Fruit fly (Drosophila melanogaster): ENCODE data around the gene CG14073.

CG14073 gene

DNA sequence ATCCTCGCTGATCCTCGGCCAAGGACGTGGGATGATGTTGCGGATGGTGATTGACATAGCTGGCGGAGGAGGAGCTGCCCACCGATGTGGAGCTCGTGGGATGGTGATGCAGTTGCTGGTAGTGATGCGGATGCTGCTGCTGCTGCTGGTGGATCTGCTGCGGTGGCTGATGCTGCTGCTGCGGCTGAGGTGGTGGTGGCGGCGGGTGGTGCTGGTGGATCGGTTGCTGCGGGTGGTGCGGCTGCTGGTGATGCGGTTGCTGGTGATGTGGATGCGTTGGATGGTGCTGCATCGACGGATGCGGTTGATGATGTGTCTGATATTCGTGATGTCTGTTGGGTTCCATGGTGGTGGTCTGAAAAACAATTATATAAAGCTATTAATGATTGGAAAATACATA is 11.4 kb downstream of the CG14073 start:
- no peak for TF ChIP-seq Vsx2 (GFP tag; optimal IDR thresholded peaks at IDR 0.05; ENCODE audit: partially characterized antibody)
- TF ChIP-seq Dfd (GFP tag; optimal IDR thresholded peaks at IDR 0.05), result peak; percentile 82

DNA sequence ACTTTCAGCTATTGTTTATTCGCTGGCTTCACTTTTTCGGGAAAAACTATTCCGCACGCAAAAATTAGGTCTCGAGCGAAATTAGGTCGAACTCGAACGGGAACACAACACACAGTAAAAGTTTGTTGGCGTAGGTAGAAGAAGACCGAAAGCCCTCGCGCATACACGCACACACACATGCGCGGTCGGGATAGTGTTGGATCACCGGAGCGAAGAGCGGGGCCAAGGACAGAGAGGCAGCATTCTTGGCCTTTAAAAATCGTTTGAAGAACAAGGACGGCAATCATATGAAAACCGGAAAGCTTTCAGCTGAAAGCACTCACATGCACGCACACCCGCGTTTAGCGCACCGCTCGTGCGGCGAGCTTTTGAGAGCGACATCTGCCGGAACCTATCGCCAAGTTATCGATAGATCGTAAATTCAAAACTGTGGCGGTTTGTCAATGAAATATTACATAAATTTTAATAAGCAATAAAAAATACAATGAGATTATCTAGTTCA is 19.2 kb downstream of the CG14073 start, which contains the start of gene ftz-f1:
ftz-f1 (minus strand) TSS at position 116 of the 502 bp plus-strand sequence.
- TF ChIP-seq Mio (GFP tag; optimal IDR thresholded peaks at IDR 0.05) (no peak), N (GFP tag; optimal IDR thresholded peaks at IDR 0.05) (peak; percentile 44), Vsx2 (GFP tag; optimal IDR thresholded peaks at IDR 0.05; ENCODE audit: partially characterized antibody) (no peak), sage (GFP tag; optimal IDR thresholded peaks at IDR 0.05) (no peak), dsf (GFP tag; optimal IDR thresholded peaks at IDR 0.05; ENCODE audit: borderline replicate concordance) (peak; percentile 21), ey (GFP tag; optimal IDR thresholded peaks at IDR 0.05) (no peak), usp (GFP tag; optimal IDR thresholded peaks at IDR 0.05) (no peak), Hr78 (GFP tag; optimal IDR thresholded peaks at IDR 0.05) (no peak), brk (GFP tag; optimal IDR thresholded peaks at IDR 0.05) (no peak), Dif (GFP tag; optimal IDR thresholded peaks at IDR 0.05; ENCODE audit: partially characterized antibody) (peak; percentile 57), h (GFP tag; optimal IDR thresholded peaks at IDR 0.05) (peak; percentile 68), CG32264 (GFP tag; optimal IDR thresholded peaks at IDR 0.05) (no peak), rgr (GFP tag; optimal IDR thresholded peaks at IDR 0.05) (peak; percentile 51), Myc (optimal IDR thresholded peaks at IDR 0.05) (no peak), dl (GFP tag; optimal IDR thresholded peaks at IDR 0.05; ENCODE audit: insufficient read depth in 1 of 2, partially characterized antibody in 2 of 2) (peak in 1 of 2 experiments; percentile 68), OdsH (GFP tag; optimal IDR thresholded peaks at IDR 0.05) (peak; percentile 22), dmrt93B (GFP tag; optimal IDR thresholded peaks at IDR 0.05) (no peak), Hr83 (GFP tag; optimal IDR thresholded peaks at IDR 0.05; ENCODE audit: poor library complexity, severe bottlenecking) (peak; percentile 78), psq (GFP tag; optimal IDR thresholded peaks at IDR 0.05) (peak; percentile 75), Jra (GFP tag; optimal IDR thresholded peaks at IDR 0.05) (peak; percentile 3), foxo (GFP tag; optimal IDR thresholded peaks at IDR 0.05) (peak in 1 of 2 experiments; percentile 25), Rel (GFP tag; optimal IDR thresholded peaks at IDR 0.05) (peak; percentile 1), Rel (tag; optimal IDR thresholded peaks at IDR 0.05) (peak; percentile 64), HLH106 (tag; optimal IDR thresholded peaks at IDR 0.05) (peak; percentile 40), CG9705 (GFP tag; optimal IDR thresholded peaks at IDR 0.05) (peak; percentile 52), br (GFP tag; optimal IDR thresholded peaks at IDR 0.05) (peak; percentile 49)

- TF ChIP-seq pan (optimal IDR thresholded peaks at IDR 0.05) (no peak), foxo (GFP tag; optimal IDR thresholded peaks at IDR 0.05) (peak in 1 of 2 experiments; percentile 6), CG9705 (GFP tag; optimal IDR thresholded peaks at IDR 0.05) (no peak), Sp1 (GFP tag; optimal IDR thresholded peaks at IDR 0.05) (no peak), psq (GFP tag; optimal IDR thresholded peaks at IDR 0.05) (peak; percentile 64), ey (GFP tag; optimal IDR thresholded peaks at IDR 0.05) (no peak), Vsx2 (GFP tag; optimal IDR thresholded peaks at IDR 0.05; ENCODE audit: partially characterized antibody) (peak; percentile 68), sage (GFP tag; optimal IDR thresholded peaks at IDR 0.05) (peak; percentile 66), Myc (optimal IDR thresholded peaks at IDR 0.05) (no peak), Dif (GFP tag; optimal IDR thresholded peaks at IDR 0.05; ENCODE audit: partially characterized antibody) (peak; percentile 0), jim (GFP tag; optimal IDR thresholded peaks at IDR 0.05) (peak; percentile 12), rgr (GFP tag; optimal IDR thresholded peaks at IDR 0.05) (no peak), Rel (GFP tag; optimal IDR thresholded peaks at IDR 0.05) (peak; percentile 48), Rel (tag; optimal IDR thresholded peaks at IDR 0.05) (no peak), N (GFP tag; optimal IDR thresholded peaks at IDR 0.05) (no peak), brk (GFP tag; optimal IDR thresholded peaks at IDR 0.05) (peak; percentile 22), GATAd (GFP tag; optimal IDR thresholded peaks at IDR 0.05) (no peak), br (GFP tag; optimal IDR thresholded peaks at IDR 0.05) (no peak), Abd-B (GFP tag; optimal IDR thresholded peaks at IDR 0.05) (no peak), lola (GFP tag; optimal IDR thresholded peaks at IDR 0.05) (no peak)
These were observed 20.2 kb downstream of the CG14073 start for dm6 chr3L:18800100-18800841.
